Worm (Caenorhabditis elegans) whole organism, mixed stage, embryonic: ENCODE results near the gene taf-6.1.

Experiments
- blmp-1 ChIP-seq: fragments of 150-350 bp; optimal IDR thresholded peaks from 2 replicates; lab custom pipeline; 2014; ENCODE audit warnings: missing biosample characterization, missing genetic modification characterization
- ceh-83 ChIP-seq: fragments of 200-800 bp; sonication (Bioruptor generic); optimal IDR thresholded peaks from 2 replicates; lab custom pipeline; 2018; ENCODE audit warnings: mild to moderate bottlenecking, missing genetic modification characterization, missing compliant biosample characterization
- lsy-2 ChIP-seq: fragments of 150-350 bp; optimal IDR thresholded peaks from 2 replicates; lab custom pipeline; 2014; ENCODE audit warnings: missing biosample characterization, missing genetic modification characterization
- mep-1 ChIP-seq: fragments of 150-350 bp; optimal IDR thresholded peaks from 2 replicates; lab custom pipeline; 2017; ENCODE audit warnings: missing biosample characterization, missing genetic modification reagents, missing genetic modification characterization, inconsistent platforms
- nhr-12 ChIP-seq: fragments of 150-350 bp; optimal IDR thresholded peaks from 2 replicates; lab custom pipeline; 2014; ENCODE audit warnings: missing biosample characterization, missing genetic modification characterization
- nhr-237 ChIP-seq: fragments of 150-350 bp; optimal IDR thresholded peaks from 2 replicates; lab custom pipeline; 2014; ENCODE audit warnings: missing biosample characterization, missing genetic modification characterization
- pha-4 ChIP-seq: fragments of 150-350 bp; optimal IDR thresholded peaks from 2 replicates; lab custom pipeline; 2018; ENCODE audit warnings: missing biosample characterization, missing genetic modification reagents, missing genetic modification characterization
- snpc-4 ChIP-seq: fragments of 150-350 bp; optimal IDR thresholded peaks from 2 replicates; lab custom pipeline; 2014; ENCODE audit warnings: missing biosample characterization, missing genetic modification characterization
- unc-120 ChIP-seq: sonication (generic microtip); optimal IDR thresholded peaks from 2 replicates; lab custom pipeline; 2017; ENCODE audit warnings: missing genetic modification characterization, missing compliant biosample characterization; ENCODE audit not compliant: poor library complexity, severe bottlenecking
- unc-39 ChIP-seq: fragments of 150-350 bp; optimal IDR thresholded peaks from 2 replicates; lab custom pipeline; 2014; ENCODE audit warnings: missing biosample characterization, missing genetic modification characterization
- ztf-11 ChIP-seq: fragments of 150-350 bp; optimal IDR thresholded peaks from 2 replicates; lab custom pipeline; 2014; ENCODE audit warnings: missing biosample characterization, missing genetic modification characterization

DNA sequence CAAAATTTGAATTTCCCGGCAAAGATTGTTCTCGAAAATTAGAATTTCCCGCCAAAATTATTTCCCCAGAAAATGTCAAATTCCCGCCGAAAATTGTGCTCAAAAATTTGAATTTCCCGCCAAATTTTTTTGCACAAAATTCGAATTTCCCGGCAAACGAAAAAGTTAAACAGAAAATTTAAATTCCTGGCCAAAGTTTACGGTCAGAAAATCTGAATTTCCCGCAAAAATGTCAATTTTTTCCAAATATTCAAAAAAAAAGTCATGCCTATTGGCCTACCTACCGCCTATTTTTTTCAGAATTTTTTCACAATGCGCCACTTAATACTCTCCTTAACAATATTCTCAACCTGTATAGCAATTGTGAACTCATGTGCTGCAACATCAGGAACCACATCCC lies 44.9 kb upstream of the taf-6.1 start, which contains the start of gene K02E7.1:
- TF ChIP-seq ztf-11 (no peak), unc-120 (tag; lab: Kevin White, UChicago) (no peak), snpc-4 (no peak), unc-39 (tag; lab: Kevin White, UChicago) (no peak), blmp-1 (tag; lab: Kevin White, UChicago) (no peak), nhr-237 (tag; lab: Kevin White, UChicago) (no peak), mep-1 (tag; lab: Kevin White, UChicago) (no peak), lsy-2 (tag; lab: Kevin White, UChicago) (no peak), nhr-12 (tag; lab: Kevin White, UChicago) (no peak), ceh-83 (GFP tag; lab: Kevin White, UChicago) (no peak), pha-4 (tag; lab: Kevin White, UChicago) (no peak)
